Worm (Caenorhabditis elegans) whole organism, L4 larva: ENCODE data around the gene atg-16.2.

ENCODE experiments used
- F44E2.7 ChIP-seq: fragments of 200-800 bp; sonication (Bioruptor generic); IDR thresholded peaks from 2 replicates; pipeline ENCODE4 v2.1.2; 2022; ENCODE audit warnings: missing genetic modification characterization, missing compliant biosample characterization
- T20F7.1 ChIP-seq: fragments of 200-800 bp; sonication (Bioruptor generic); optimal IDR thresholded peaks from 2 replicates; lab custom pipeline; 2018; ENCODE audit warnings: mild to moderate bottlenecking, missing genetic modification characterization, missing compliant biosample characterization
- T26A8.4 ChIP-seq: fragments of 200-800 bp; sonication (Bioruptor generic); IDR thresholded peaks from 2 replicates; pipeline ENCODE4 v1.3.6; 2022; ENCODE audit warnings: missing genetic modification characterization, missing compliant biosample characterization
- aha-1 ChIP-seq: fragments of 150-350 bp; peaks from one replicate; lab custom pipeline; 2014; ENCODE audit warnings: missing biosample characterization, missing genetic modification characterization
- ama-1 ChIP-seq: fragments of 150-350 bp; optimal IDR thresholded peaks from 2 replicates; lab custom pipeline; 2014; ENCODE audit warnings: inconsistent platforms, mixed read lengths
- arid-1 ChIP-seq: fragments of 200-800 bp; sonication (Bioruptor generic); conservative IDR thresholded peaks from 2 replicates; pipeline ENCODE4 v1.3.6; 2022; ENCODE audit warnings: missing genetic modification reagents, missing genetic modification characterization, missing compliant biosample characterization
- ceh-28 ChIP-seq: fragments of 150-350 bp; optimal IDR thresholded peaks from 2 replicates; lab custom pipeline; 2014; ENCODE audit warnings: missing biosample characterization, missing genetic modification reagents, missing genetic modification characterization
- ceh-32 ChIP-seq: sonication (generic microtip); optimal IDR thresholded peaks from 2 replicates; lab custom pipeline; 2016; ENCODE audit warnings: mild to moderate bottlenecking, missing genetic modification characterization, missing compliant biosample characterization; ENCODE audit not compliant: poor library complexity
- ceh-82 ChIP-seq: sonication (generic microtip); optimal IDR thresholded peaks from 2 replicates; lab custom pipeline; 2017; ENCODE audit warnings: missing biosample characterization, missing genetic modification characterization
- ces-1 ChIP-seq: fragments of 150-350 bp; sonication (generic microtip); optimal IDR thresholded peaks from 4 replicates; lab custom pipeline; 2014; ENCODE audit warnings: missing biosample characterization, missing genetic modification reagents, missing genetic modification characterization
- daf-16 ChIP-seq, 3 experiments: sonication (generic microtip); optimal IDR thresholded peaks; 2 replicates each; lab custom pipeline; 2016 to 2017; ENCODE audit warnings: missing genetic modification characterization in 3 of 3, missing genetic modification reagents in 3 of 3, mild to moderate bottlenecking in 2 of 3, missing compliant biosample characterization in 2 of 3, missing biosample characterization in 1 of 3, moderate library complexity in 1 of 3
- daf-19 ChIP-seq: fragments of 200-800 bp; sonication (Bioruptor generic); conservative IDR thresholded peaks from 2 replicates; pipeline ENCODE4 v1.3.6; 2022; ENCODE audit warnings: missing genetic modification characterization, missing compliant biosample characterization
- dmd-6 ChIP-seq: fragments of 200-800 bp; sonication (Bioruptor generic); IDR thresholded peaks from 2 replicates; pipeline ENCODE4 v1.3.6; 2022; ENCODE audit warnings: missing genetic modification reagents, missing genetic modification characterization, missing compliant biosample characterization
- dmd-9 ChIP-seq: fragments of 200-800 bp; sonication (Bioruptor generic); IDR thresholded peaks from 2 replicates; pipeline ENCODE4 v1.3.6; 2022; ENCODE audit warnings: missing genetic modification reagents, missing genetic modification characterization, missing compliant biosample characterization
- duxl-1 ChIP-seq: sonication (generic microtip); optimal IDR thresholded peaks from 2 replicates; lab custom pipeline; 2016; ENCODE audit warnings: mild to moderate bottlenecking, missing genetic modification characterization, moderate library complexity, missing compliant biosample characterization; ENCODE audit not compliant: poor library complexity
- dve-1 ChIP-seq: sonication (generic microtip); optimal IDR thresholded peaks from 2 replicates; lab custom pipeline; 2017; ENCODE audit warnings: antibody characterized with exemption, mild to moderate bottlenecking, missing genetic modification characterization, missing compliant biosample characterization; ENCODE audit not compliant: insufficient read depth
- egl-27 ChIP-seq: sonication (generic microtip); optimal IDR thresholded peaks from 3 replicates; lab custom pipeline; 2017; ENCODE audit warnings: missing biosample characterization, missing genetic modification reagents, missing genetic modification characterization
- fos-1 ChIP-seq: fragments of 150-350 bp; optimal IDR thresholded peaks from 2 replicates; lab custom pipeline; 2014; ENCODE audit warnings: missing biosample characterization, missing genetic modification characterization
- hlh-30 ChIP-seq: sonication (generic microtip); optimal IDR thresholded peaks from 2 replicates; lab custom pipeline; 2017; ENCODE audit warnings: antibody characterized with exemption, mild to moderate bottlenecking, missing genetic modification characterization, missing compliant biosample characterization; ENCODE audit not compliant: insufficient read depth
- lin-15B ChIP-seq: fragments of 150-350 bp; sonication (generic microtip); optimal IDR thresholded peaks from 3 replicates; lab custom pipeline; 2014; ENCODE audit warnings: missing biosample characterization, missing genetic modification characterization
- lin-29 ChIP-seq: fragments of 200-800 bp; sonication (Bioruptor generic); IDR thresholded peaks from 2 replicates; pipeline ENCODE4 v1.3.6; 2022; ENCODE audit warnings: missing genetic modification reagents, missing genetic modification characterization, missing compliant biosample characterization
- mdl-1 ChIP-seq, 2 experiments: fragments of 150-350 bp in 1 of 2; sonication (generic microtip) in 1 of 2; optimal IDR thresholded peaks; 2 replicates each; lab custom pipeline; 2014 to 2017; ENCODE audit warnings: missing biosample characterization in 2 of 2, missing genetic modification characterization in 2 of 2
- mxl-3 ChIP-seq: fragments of 200-800 bp; sonication (Bioruptor generic); optimal IDR thresholded peaks from 2 replicates; lab custom pipeline; 2018; ENCODE audit warnings: mild to moderate bottlenecking, missing genetic modification characterization, missing compliant biosample characterization
- nhr-10 ChIP-seq: fragments of 150-350 bp; optimal IDR thresholded peaks from 2 replicates; lab custom pipeline; 2014; ENCODE audit warnings: missing biosample characterization, missing genetic modification characterization
- nhr-102 ChIP-seq: sonication (generic microtip); optimal IDR thresholded peaks from 2 replicates; lab custom pipeline; 2016; ENCODE audit warnings: mild to moderate bottlenecking, missing genetic modification characterization, moderate library complexity, missing compliant biosample characterization
- nhr-25 ChIP-seq: sonication (generic microtip); optimal IDR thresholded peaks from 2 replicates; lab custom pipeline; 2017; ENCODE audit warnings: missing genetic modification characterization, mild to moderate bottlenecking, missing compliant biosample characterization, antibody characterized with exemption, moderate library complexity, borderline replicate concordance; ENCODE audit not compliant: insufficient read depth
- nhr-28 ChIP-seq: fragments of 150-350 bp; optimal IDR thresholded peaks from 2 replicates; lab custom pipeline; 2014; ENCODE audit warnings: missing biosample characterization, missing genetic modification characterization
- nhr-6 ChIP-seq: fragments of 150-350 bp; optimal IDR thresholded peaks from 2 replicates; lab custom pipeline; 2014; ENCODE audit warnings: missing biosample characterization, missing genetic modification characterization
- nhr-76 ChIP-seq: fragments of 150-350 bp; optimal IDR thresholded peaks from 2 replicates; lab custom pipeline; 2014; ENCODE audit warnings: missing biosample characterization, missing genetic modification characterization
- nhr-77 ChIP-seq: fragments of 150-350 bp; optimal IDR thresholded peaks from 2 replicates; lab custom pipeline; 2014; ENCODE audit warnings: missing biosample characterization, missing genetic modification characterization
- tag-97 ChIP-seq: fragments of 200-800 bp; sonication (Bioruptor generic); IDR thresholded peaks from 2 replicates; pipeline ENCODE4 v1.3.6; 2022; ENCODE audit warnings: missing genetic modification characterization, missing compliant biosample characterization
- tra-1 ChIP-seq: fragments of 200-800 bp; sonication (Bioruptor generic); IDR thresholded peaks from 2 replicates; pipeline ENCODE4 v1.3.6; 2022; ENCODE audit warnings: missing genetic modification reagents, missing genetic modification characterization, missing compliant biosample characterization
- unc-62 ChIP-seq, 3 experiments: fragments of 150-350 bp in 1 of 3; sonication (generic microtip); optimal IDR thresholded peaks in 2 of 3; peaks in 1 of 3; 1 replicate in 1 of 3; 2 replicates in 2 of 3; lab custom pipeline; 2014 to 2017; ENCODE audit warnings: missing biosample characterization in 3 of 3, missing genetic modification characterization in 3 of 3, missing genetic modification reagents in 3 of 3, missing genotype in 1 of 3
- zfp-3 ChIP-seq: fragments of 200-800 bp; sonication (Bioruptor generic); conservative IDR thresholded peaks from 2 replicates; pipeline ENCODE4 v1.3.6; 2022; ENCODE audit warnings: missing genetic modification reagents, missing genetic modification characterization, missing compliant biosample characterization
- zip-11 ChIP-seq: fragments of 200-800 bp; sonication (Bioruptor generic); IDR thresholded peaks from 2 replicates; pipeline ENCODE4 v1.3.6; 2022; ENCODE audit warnings: missing genetic modification characterization, missing compliant biosample characterization

atg-16.2 gene

ce11 chrII:6448189-6448588 is 5.0 kb downstream of the atg-16.2 start:
- TF ChIP-seq dmd-9 (GFP tag; lab: Robert Waterston, UW) (no peak), mxl-3 (GFP tag; lab: Kevin White, UChicago) (no peak), nhr-102 (no peak), nhr-28 (tag; lab: Kevin White, UChicago) (peak; percentile 39), unc-62 (GFP tag; optimal IDR thresholded peaks at IDR 0.05 in 1 of 2; lab: Kevin White, UChicago) (peak in 1 of 2 experiments; percentile 99), unc-62 (tag; optimal IDR thresholded peaks at IDR 0.05; lab: Kevin White, UChicago) (no peak), nhr-76 (tag; lab: Kevin White, UChicago) (no peak), mdl-1 (tag; optimal IDR thresholded peaks at IDR 0.05; lab: Kevin White, UChicago) (peak in 1 of 2 experiments; percentile 10), tra-1 (GFP tag; lab: Robert Waterston, UW) (no peak), daf-19 (GFP tag; lab: Robert Waterston, UW) (no peak), nhr-25 (tag; lab: Kevin White, UChicago) (peak; percentile 41), fos-1 (tag; lab: Kevin White, UChicago) (no peak), zfp-3 (GFP tag; lab: Robert Waterston, UW) (0 out of 2 replicates have a peak, but pooled peaks have one; percentile 54), hlh-30 (peak; percentile 57), lin-29 (no peak), egl-27 (tag; lab: Kevin White, UChicago) (no peak), lin-15B (no peak)

- TF ChIP-seq tag-97 (GFP tag; lab: Robert Waterston, UW) (no peak), duxl-1 (tag; lab: Kevin White, UChicago) (no peak), zip-11 (GFP tag; lab: Robert Waterston, UW) (no peak)
Measured at ce11 chrII:6443710-6444109, 9.5 kb downstream of the atg-16.2 start, which contains the start of gene K06A1.2. Gene K06A1.2 (plus strand): TSS chrII:6444010.

ce11 chrII:6441128-6441527 is 12.1 kb downstream of the atg-16.2 start, which contains the start of gene cutl-16:
Gene cutl-16 (plus strand): TSS chrII:6441428.
- TF ChIP-seq T20F7.1 (GFP tag; lab: Kevin White, UChicago) = no peak
- no peak for TF ChIP-seq nhr-77 (tag; lab: Kevin White, UChicago)
- no peak for TF ChIP-seq ceh-28 (tag; lab: Kevin White, UChicago)
- no peak for TF ChIP-seq nhr-6 (tag; lab: Kevin White, UChicago)
- TF ChIP-seq dve-1 (tag; lab: Kevin White, UChicago) = no peak
- no peak for TF ChIP-seq ceh-82 (tag; lab: Kevin White, UChicago)
- no peak for TF ChIP-seq nhr-28 (tag; lab: Kevin White, UChicago)
- TF ChIP-seq ama-1 (lab: Kevin White, UChicago) = no peak
- TF ChIP-seq F44E2.7 (GFP tag; lab: Robert Waterston, UW) = no peak
- TF ChIP-seq tra-1 (GFP tag; lab: Robert Waterston, UW) = no peak
- no peak for TF ChIP-seq daf-16 (GFP tag; optimal IDR thresholded peaks at IDR 0.05; lab: Kevin White, UChicago)
- TF ChIP-seq daf-16 (tag; optimal IDR thresholded peaks at IDR 0.05; lab: Kevin White, UChicago) = no peak
- no peak for TF ChIP-seq ceh-32
- TF ChIP-seq nhr-10 = no peak
- TF ChIP-seq nhr-102 = no peak
- no peak for TF ChIP-seq mxl-3 (GFP tag; lab: Kevin White, UChicago)
- no peak for TF ChIP-seq T26A8.4 (GFP tag; lab: Robert Waterston, UW)
- TF ChIP-seq ces-1 (GFP tag; lab: Kevin White, UChicago) = no peak
- no peak for TF ChIP-seq arid-1
- TF ChIP-seq, all 104 proteins: peak for 0

- TF ChIP-seq aha-1 (tag; lab: Kevin White, UChicago) (peak; percentile 81), dmd-6 (GFP tag; lab: Robert Waterston, UW) (no peak)
- TF ChIP-seq, all 104 proteins: peak for 1
Measured at ce11 chrII:6436845-6437244, 16.3 kb downstream of the atg-16.2 start.
